Worm (Caenorhabditis elegans) whole organism, L4/young adult: ENCODE data around the gene T02B11.8.

Experiments used
- W03F9.2 ChIP-seq: fragments of 150-350 bp; optimal IDR thresholded peaks from 2 replicates; lab custom pipeline; 2014; ENCODE audit warnings: missing biosample characterization, missing genetic modification characterization
- dao-5 ChIP-seq: sonication (generic microtip); optimal IDR thresholded peaks from 2 replicates; lab custom pipeline; 2016; ENCODE audit warnings: missing genotype, missing genetic modification characterization, moderate library complexity, missing compliant biosample characterization
- him-1 ChIP-seq: sonication (generic microtip); optimal IDR thresholded peaks from 2 replicates; lab custom pipeline; 2016; ENCODE audit warnings: missing genotype, missing genetic modification reagents, missing genetic modification characterization, missing compliant biosample characterization

DNA sequence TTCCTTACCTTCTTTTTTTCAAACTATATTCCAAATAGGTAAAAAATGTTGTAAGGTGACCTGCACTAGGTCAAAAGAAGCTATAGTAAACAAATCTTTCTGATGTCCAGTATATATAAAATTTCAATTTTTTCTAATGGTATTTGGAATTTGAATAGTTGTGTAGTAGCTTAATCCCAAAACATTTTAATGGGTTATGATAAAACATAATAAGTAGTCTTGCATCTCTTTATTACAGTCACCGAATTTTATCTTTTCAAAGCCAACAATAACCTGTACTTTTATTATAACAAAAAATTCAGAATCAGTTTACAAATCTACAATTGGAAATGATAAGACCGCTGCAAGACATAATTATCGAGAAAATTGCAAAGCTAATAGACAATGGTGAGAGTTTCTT lies 39.0 kb upstream of the T02B11.8 start, which contains the start of gene H24K24.2:
- TF ChIP-seq him-1 (tag; lab: Kevin White, UChicago), result no peak
- TF ChIP-seq W03F9.2 (tag; lab: Kevin White, UChicago), result no peak
- no peak for TF ChIP-seq dao-5
